Worm (Caenorhabditis elegans) whole organism, late embryonic: Measurements from ENCODE around the gene T13F3.8.

ENCODE experiments used
- C08G9.2 ChIP-seq: sonication (generic microtip); optimal IDR thresholded peaks from 2 replicates; lab custom pipeline; 2016; ENCODE audit warnings: mild to moderate bottlenecking, missing genetic modification characterization, moderate library complexity, missing compliant biosample characterization
- ceh-2 ChIP-seq: sonication (generic microtip); optimal IDR thresholded peaks from 2 replicates; lab custom pipeline; 2016; ENCODE audit warnings: missing genotype, missing genetic modification characterization, missing compliant biosample characterization
- ceh-31 ChIP-seq: sonication (generic microtip); optimal IDR thresholded peaks from 2 replicates; lab custom pipeline; 2016; ENCODE audit warnings: missing genetic modification characterization, missing compliant biosample characterization
- lin-11 ChIP-seq: fragments of 200-800 bp; sonication (Bioruptor generic); optimal IDR thresholded peaks from 2 replicates; lab custom pipeline; 2018; ENCODE audit warnings: mild to moderate bottlenecking, missing genetic modification characterization, missing compliant biosample characterization
- pqm-1 ChIP-seq: sonication (generic microtip); optimal IDR thresholded peaks from 2 replicates; lab custom pipeline; 2016; ENCODE audit warnings: missing genetic modification characterization, missing compliant biosample characterization
- tbx-2 ChIP-seq: sonication (generic microtip); optimal IDR thresholded peaks from 2 replicates; lab custom pipeline; 2016; ENCODE audit warnings: missing genetic modification characterization, missing compliant biosample characterization
- unc-86 ChIP-seq: sonication (generic microtip); optimal IDR thresholded peaks from 2 replicates; lab custom pipeline; 2016; ENCODE audit warnings: missing genetic modification characterization, missing compliant biosample characterization

DNA sequence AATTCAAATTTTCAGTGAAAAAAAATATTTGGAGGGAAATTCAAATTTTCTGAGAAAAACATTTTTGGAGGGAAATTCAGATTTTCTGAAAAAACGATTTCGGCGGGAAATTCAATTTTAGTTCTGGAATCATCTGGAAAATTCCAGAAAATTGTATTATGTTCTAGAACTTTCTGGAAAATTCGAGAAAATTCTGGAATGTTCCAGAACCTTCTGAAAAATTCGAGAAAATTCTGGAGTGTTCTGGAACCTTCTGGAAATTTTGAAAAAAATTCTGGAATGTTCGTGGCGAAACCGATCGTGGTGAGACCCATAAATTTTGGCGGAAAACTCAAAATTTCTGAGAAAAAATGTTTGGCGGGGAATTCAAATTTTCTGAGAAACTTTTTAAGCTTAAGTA lies 52.6 kb downstream of the T13F3.8 start:
- TF ChIP-seq C08G9.2 = no peak
- TF ChIP-seq ceh-2 = no peak
- no peak for TF ChIP-seq tbx-2 (tag; lab: Kevin White, UChicago)
- TF ChIP-seq unc-86 = no peak
- no peak for TF ChIP-seq ceh-31 (tag; lab: Kevin White, UChicago)
- TF ChIP-seq lin-11 (tag; lab: Kevin White, UChicago) = no peak
- no peak for TF ChIP-seq pqm-1 (tag; lab: Kevin White, UChicago)
